Worm (Caenorhabditis elegans) whole organism, L3 larva: ENCODE data around the gene F53F4.2.

Experiments
- ZK546.5 ChIP-seq: sonication (generic microtip); optimal IDR thresholded peaks from 2 replicates; lab custom pipeline; 2017; ENCODE audit warnings: missing biosample characterization, missing genetic modification characterization
- ama-1 ChIP-seq: fragments of 150-350 bp; optimal IDR thresholded peaks from 2 replicates; lab custom pipeline; 2018
- elt-3 ChIP-seq, 3 experiments: fragments of 150-350 bp in 1 of 3; sonication (generic microtip) in 2 of 3; optimal IDR thresholded peaks; 2 replicates in 2 of 3; 4 replicates in 1 of 3; lab custom pipeline; 2014 to 2017; ENCODE audit warnings: missing biosample characterization in 3 of 3, missing genetic modification characterization in 3 of 3
- jun-1 ChIP-seq: fragments of 150-350 bp; optimal IDR thresholded peaks from 2 replicates; lab custom pipeline; 2014; ENCODE audit warnings: missing biosample characterization, missing genetic modification reagents, missing genetic modification characterization
- nhr-237 ChIP-seq: fragments of 150-350 bp; optimal IDR thresholded peaks from 2 replicates; lab custom pipeline; 2014; ENCODE audit warnings: missing biosample characterization, missing genetic modification characterization
- nhr-77 ChIP-seq: fragments of 150-350 bp; optimal IDR thresholded peaks from 2 replicates; lab custom pipeline; 2014; ENCODE audit warnings: missing biosample characterization, missing genetic modification characterization
- sea-2 ChIP-seq: fragments of 150-350 bp; sonication (generic microtip); optimal IDR thresholded peaks from 4 replicates; lab custom pipeline; 2014; ENCODE audit warnings: missing biosample characterization, missing genetic modification reagents, missing genetic modification characterization
- skn-1 ChIP-seq: fragments of 150-350 bp; optimal IDR thresholded peaks from 2 replicates; lab custom pipeline; 2014; ENCODE audit warnings: missing biosample characterization, missing genetic modification characterization
- ztf-11 ChIP-seq: fragments of 150-350 bp; optimal IDR thresholded peaks from 2 replicates; lab custom pipeline; 2014; ENCODE audit warnings: missing biosample characterization, missing genetic modification characterization

DNA sequence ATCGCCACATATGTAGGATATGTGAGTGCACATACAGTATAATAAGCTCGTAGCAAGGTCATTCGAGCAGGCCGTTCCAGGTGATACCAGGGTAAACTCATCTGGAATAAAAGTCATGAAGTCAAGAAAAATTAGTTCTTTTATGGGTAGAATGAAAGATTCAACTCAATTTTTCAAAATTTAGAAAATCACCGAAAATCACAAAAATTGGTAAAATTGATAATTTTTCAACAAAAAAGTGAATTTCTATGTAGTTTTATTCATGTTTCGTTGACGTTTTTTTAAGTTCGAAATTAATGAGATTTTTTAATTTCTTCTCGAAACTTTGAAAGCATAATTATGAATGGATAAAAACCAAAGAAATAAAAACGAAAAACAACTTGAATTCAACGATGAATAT lies 32.3 kb upstream of the F53F4.2 start, which contains the start of gene F53F4.16:
- no peak for TF ChIP-seq nhr-237 (tag; lab: Kevin White, UChicago)
- no peak for TF ChIP-seq ZK546.5
- no peak for TF ChIP-seq jun-1 (tag; lab: Kevin White, UChicago)
- TF ChIP-seq skn-1 (tag; lab: Kevin White, UChicago) = no peak
- no peak for TF ChIP-seq ama-1
- no peak for TF ChIP-seq nhr-77 (tag; lab: Kevin White, UChicago)
- no peak for TF ChIP-seq ztf-11
- TF ChIP-seq sea-2 = no peak
- no peak for TF ChIP-seq elt-3 (tag; optimal IDR thresholded peaks at IDR 0.05; lab: Kevin White, UChicago)
